Worm (Caenorhabditis elegans) whole organism, early embryonic: ENCODE measurements around the gene pgp-12.
A peak's percentile ranks its signal among the peaks of the same experiment; 100 is the strongest.

Source experiments
- B0310.2 ChIP-seq: sonication (generic microtip); optimal IDR thresholded peaks from 2 replicates; lab custom pipeline; 2016; ENCODE audit warnings: mild to moderate bottlenecking, missing genetic modification characterization, missing compliant biosample characterization
- F13C5.2 ChIP-seq: sonication (generic microtip); optimal IDR thresholded peaks from 2 replicates; lab custom pipeline; 2017; ENCODE audit warnings: mild to moderate bottlenecking, missing genetic modification characterization, inconsistent platforms, missing compliant biosample characterization
- aly-1 ChIP-seq: sonication (generic microtip); optimal IDR thresholded peaks from 2 replicates; lab custom pipeline; 2016; ENCODE audit warnings: missing genetic modification characterization, missing compliant biosample characterization
- ama-1 ChIP-seq: fragments of 150-350 bp; optimal IDR thresholded peaks from 2 replicates; lab custom pipeline; 2014
- ceh-13 ChIP-seq: fragments of 200-800 bp; sonication (Bioruptor generic); optimal IDR thresholded peaks from 2 replicates; lab custom pipeline; 2018; ENCODE audit warnings: mild to moderate bottlenecking, missing genetic modification characterization, missing compliant biosample characterization
- ceh-36 ChIP-seq: sonication (generic microtip); optimal IDR thresholded peaks from 2 replicates; lab custom pipeline; 2016; ENCODE audit warnings: missing genetic modification characterization, inconsistent platforms, missing compliant biosample characterization
- ets-7 ChIP-seq: sonication (generic microtip); optimal IDR thresholded peaks from 2 replicates; lab custom pipeline; 2016; ENCODE audit warnings: missing genotype, missing genetic modification characterization, missing compliant biosample characterization
- flt-1 ChIP-seq: fragments of 200-800 bp; sonication (Bioruptor generic); IDR thresholded peaks from 2 replicates; pipeline ENCODE4 v1.3.6; 2022; ENCODE audit warnings: missing genetic modification characterization, missing compliant biosample characterization
- hmbx-1 ChIP-seq: sonication (generic microtip); optimal IDR thresholded peaks from 2 replicates; lab custom pipeline; 2016; ENCODE audit warnings: mild to moderate bottlenecking, missing genetic modification characterization, missing compliant biosample characterization
- hmg-4 ChIP-seq: fragments of 200-800 bp; sonication (Bioruptor generic); optimal IDR thresholded peaks from 2 replicates; lab custom pipeline; 2018; ENCODE audit warnings: mild to moderate bottlenecking, missing genetic modification characterization, missing compliant biosample characterization
- hnd-1 ChIP-seq: sonication (generic microtip); optimal IDR thresholded peaks from 2 replicates; lab custom pipeline; 2016; ENCODE audit warnings: missing genetic modification characterization, missing compliant biosample characterization
- pes-1 ChIP-seq: fragments of 200-800 bp; sonication (Bioruptor generic); IDR thresholded peaks from 2 replicates; pipeline ENCODE4 v1.3.6; 2022; ENCODE audit warnings: missing genetic modification reagents, missing genetic modification characterization, missing compliant biosample characterization
- scrt-1 ChIP-seq: fragments of 200-800 bp; sonication (Bioruptor generic); IDR thresholded peaks from 2 replicates; pipeline ENCODE4 v1.3.6; 2022; ENCODE audit warnings: missing genetic modification characterization, missing compliant biosample characterization
- sea-1 ChIP-seq: fragments of 200-800 bp; sonication (Bioruptor generic); conservative IDR thresholded peaks from 2 replicates; pipeline ENCODE4 v1.3.6; 2022; ENCODE audit warnings: missing genetic modification characterization, missing compliant biosample characterization
- tbx-11 ChIP-seq: fragments of 200-800 bp; sonication (Bioruptor generic); IDR thresholded peaks from 2 replicates; pipeline ENCODE4 v1.3.6; 2022; ENCODE audit warnings: missing genetic modification characterization, missing compliant biosample characterization
- tbx-37 ChIP-seq: fragments of 200-800 bp; sonication (Bioruptor generic); conservative IDR thresholded peaks from 2 replicates; pipeline ENCODE4 v1.3.6; 2022; ENCODE audit warnings: missing genetic modification reagents, missing genetic modification characterization, missing compliant biosample characterization
- tra-4 ChIP-seq: sonication (generic microtip); optimal IDR thresholded peaks from 2 replicates; lab custom pipeline; 2017; ENCODE audit warnings: missing genetic modification characterization, missing compliant biosample characterization

pgp-12 gene

DNA sequence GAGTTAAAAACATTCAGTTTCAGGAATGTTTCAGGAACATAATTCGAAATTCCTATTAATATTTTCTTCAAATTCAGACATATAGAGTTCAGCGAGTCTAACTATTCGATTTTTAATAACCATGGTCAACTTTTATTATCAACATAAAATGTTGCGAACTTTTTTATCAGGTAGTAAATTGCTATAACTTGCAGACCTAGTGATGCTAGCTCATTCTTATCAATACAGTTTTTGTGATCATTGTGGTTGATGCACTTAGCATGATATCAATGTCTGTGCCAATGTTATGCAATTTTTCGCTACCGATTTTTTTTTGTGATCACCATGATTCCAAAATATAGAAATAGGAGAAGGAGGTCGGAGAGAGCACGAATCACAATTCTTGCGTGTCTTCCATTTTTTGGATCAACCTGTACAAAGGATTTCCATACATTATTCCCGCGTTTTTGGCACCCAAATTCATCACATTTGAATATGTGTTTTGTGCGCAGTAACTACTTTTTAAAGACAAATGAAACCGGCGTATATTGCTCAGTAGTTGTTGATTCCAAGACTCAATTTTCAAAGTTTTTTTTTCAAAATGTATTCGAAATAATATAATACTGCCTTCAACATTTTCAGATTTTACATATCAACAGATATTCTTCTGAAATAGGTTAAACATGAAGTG is at the start of gene pgp-12:
Gene pgp-12, plus strand, starts transcription at position 620 of the 670 bp plus-strand sequence.
- TF ChIP-seq F13C5.2 (tag; lab: Kevin White, UChicago) (no peak), B0310.2 (tag; lab: Kevin White, UChicago) (no peak), scrt-1 (GFP tag; lab: Robert Waterston, UW) (no peak), ama-1 (lab: Kevin White, UChicago) (no peak), ets-7 (tag; lab: Kevin White, UChicago) (no peak), hmbx-1 (no peak), ceh-13 (GFP tag; lab: Kevin White, UChicago) (no peak), pes-1 (GFP tag; lab: Robert Waterston, UW) (no peak), hnd-1 (tag; lab: Kevin White, UChicago) (no peak), flt-1 (GFP tag; lab: Robert Waterston, UW) (no peak), ceh-36 (no peak), tbx-37 (GFP tag; lab: Robert Waterston, UW) (no peak), sea-1 (GFP tag; lab: Robert Waterston, UW) (no peak)

DNA sequence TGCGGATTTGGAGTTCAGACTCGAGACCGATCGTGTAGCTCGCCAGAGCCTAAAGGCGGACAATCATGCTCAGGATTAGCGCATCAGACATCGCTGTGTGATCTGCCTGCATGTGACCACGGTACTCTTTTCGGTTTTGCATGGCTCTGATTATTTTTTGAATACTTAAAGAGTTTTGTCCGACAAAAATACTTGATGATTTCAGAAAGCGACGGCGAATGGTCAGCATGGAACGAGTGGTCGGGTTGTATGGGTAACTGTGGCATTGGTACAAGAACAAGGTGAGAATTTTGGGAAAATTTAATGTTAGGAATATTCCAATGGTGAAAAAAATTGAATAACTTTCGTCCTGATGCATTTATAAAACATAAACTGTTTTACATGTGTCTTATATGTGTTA is 44.1 kb upstream of the pgp-12 start:
- no peak for TF ChIP-seq pes-1 (GFP tag; lab: Robert Waterston, UW)
- TF ChIP-seq sea-1 (GFP tag; lab: Robert Waterston, UW) = no peak
- TF ChIP-seq ceh-36 = no peak
- TF ChIP-seq flt-1 (GFP tag; lab: Robert Waterston, UW) = no peak
- no peak for TF ChIP-seq hmbx-1
- TF ChIP-seq scrt-1 (GFP tag; lab: Robert Waterston, UW) = no peak
- no peak for TF ChIP-seq hmg-4 (GFP tag; lab: Kevin White, UChicago)

DNA sequence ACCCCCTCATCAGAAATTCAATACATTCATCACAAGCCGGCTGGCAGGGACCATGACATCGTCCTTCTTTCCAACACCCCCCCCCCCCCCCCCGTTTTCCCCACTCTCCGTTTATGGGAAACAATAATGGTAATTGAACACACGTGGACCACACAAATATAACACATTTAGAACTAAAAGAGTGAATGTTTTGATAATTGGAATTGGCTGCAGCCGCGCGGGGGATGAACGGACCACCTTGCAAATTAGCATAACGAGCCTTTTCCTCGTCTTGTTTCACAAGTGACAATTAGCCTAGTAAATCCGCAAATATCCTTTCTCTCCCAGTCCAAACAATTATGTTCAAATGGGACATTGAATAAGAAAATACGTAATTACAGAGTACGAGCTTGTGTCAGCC is 43.0 kb upstream of the pgp-12 start:
- TF ChIP-seq ceh-36 (peak; percentile 10), hmg-4 (GFP tag; lab: Kevin White, UChicago) (peak; percentile 59), hnd-1 (tag; lab: Kevin White, UChicago) (no peak)

DNA sequence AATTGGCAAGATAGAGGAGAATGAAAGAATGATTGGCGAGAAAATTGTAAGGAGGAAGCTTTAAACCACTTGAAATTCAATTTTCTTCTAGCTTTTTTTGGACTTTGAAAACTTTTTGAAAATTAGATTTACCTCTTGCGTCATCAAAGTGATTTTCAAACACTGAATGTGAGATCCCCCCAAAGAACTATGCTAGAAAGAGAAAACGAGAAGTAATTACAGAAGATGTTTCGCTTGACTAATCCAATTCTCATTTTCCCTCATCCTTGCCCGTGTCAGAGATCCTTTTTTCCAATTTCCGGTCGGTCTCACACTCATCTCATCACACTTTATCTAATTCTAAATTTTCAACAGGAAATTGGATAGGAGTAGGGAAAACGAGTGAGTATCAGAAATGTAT is 41.7 kb upstream of the pgp-12 start:
- TF ChIP-seq B0310.2 (tag; lab: Kevin White, UChicago) = no peak
- no peak for TF ChIP-seq F13C5.2 (tag; lab: Kevin White, UChicago)
- no peak for TF ChIP-seq tra-4 (tag; lab: Kevin White, UChicago)
- TF ChIP-seq aly-1 (tag; lab: Kevin White, UChicago) = no peak

DNA sequence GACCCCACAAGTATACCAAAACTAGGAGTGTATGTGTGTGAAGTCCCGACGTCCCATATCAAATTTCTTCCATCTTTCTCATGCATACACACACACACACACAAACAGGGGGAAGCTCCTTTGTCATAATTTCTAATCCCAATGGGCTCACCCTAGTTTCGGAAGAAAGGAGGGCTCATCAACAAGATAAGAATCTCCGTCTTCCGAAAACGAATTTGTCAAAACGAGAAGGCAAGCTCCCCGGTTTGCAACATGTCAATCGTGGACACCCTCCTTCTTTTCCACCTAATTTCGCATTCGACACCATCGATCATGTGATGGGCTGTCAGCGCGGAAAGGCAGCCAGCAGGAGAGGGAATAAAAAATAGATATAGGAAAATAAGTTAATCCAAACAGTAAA is 41.3 kb upstream of the pgp-12 start:
- TF ChIP-seq scrt-1 (GFP tag; lab: Robert Waterston, UW) (no peak), sea-1 (GFP tag; lab: Robert Waterston, UW) (no peak), pes-1 (GFP tag; lab: Robert Waterston, UW) (no peak), hmg-4 (GFP tag; lab: Kevin White, UChicago) (no peak), B0310.2 (tag; lab: Kevin White, UChicago) (no peak), ceh-36 (no peak), ceh-13 (GFP tag; lab: Kevin White, UChicago) (no peak), hnd-1 (tag; lab: Kevin White, UChicago) (no peak), hmbx-1 (no peak), F13C5.2 (tag; lab: Kevin White, UChicago) (no peak), tbx-37 (GFP tag; lab: Robert Waterston, UW) (no peak), flt-1 (GFP tag; lab: Robert Waterston, UW) (no peak), tbx-11 (GFP tag; lab: Robert Waterston, UW) (no peak), ama-1 (lab: Kevin White, UChicago) (no peak), aly-1 (tag; lab: Kevin White, UChicago) (no peak), tra-4 (tag; lab: Kevin White, UChicago) (no peak), ets-7 (tag; lab: Kevin White, UChicago) (no peak)

DNA sequence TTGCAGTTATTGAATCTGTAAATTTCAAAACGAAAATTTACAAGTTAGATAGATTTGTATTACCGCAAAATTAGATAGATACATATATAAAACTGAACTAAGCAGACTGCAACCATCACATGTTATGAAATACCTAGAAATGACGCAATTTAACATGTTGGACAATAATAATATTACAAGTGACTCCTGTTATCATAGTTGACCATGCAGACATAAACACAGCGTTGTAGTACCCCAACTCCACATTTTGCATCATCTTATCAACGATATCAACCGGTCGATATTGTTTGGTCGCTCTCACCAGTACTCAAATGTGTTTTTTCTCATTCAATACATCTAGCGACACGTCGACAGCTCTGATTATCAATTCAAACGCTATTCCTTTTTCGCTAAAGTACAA is 40.3 kb upstream of the pgp-12 start, which contains the start of gene ugt-50:
Gene ugt-50, plus strand, starts transcription at position 268 of the 400 bp plus-strand sequence.
- TF ChIP-seq ceh-13 (GFP tag; lab: Kevin White, UChicago) (no peak), B0310.2 (tag; lab: Kevin White, UChicago) (no peak), hmg-4 (GFP tag; lab: Kevin White, UChicago) (no peak), flt-1 (GFP tag; lab: Robert Waterston, UW) (no peak), F13C5.2 (tag; lab: Kevin White, UChicago) (no peak), tbx-37 (GFP tag; lab: Robert Waterston, UW) (no peak), ama-1 (lab: Kevin White, UChicago) (no peak), ets-7 (tag; lab: Kevin White, UChicago) (no peak), tra-4 (tag; lab: Kevin White, UChicago) (no peak), tbx-11 (GFP tag; lab: Robert Waterston, UW) (no peak)

DNA sequence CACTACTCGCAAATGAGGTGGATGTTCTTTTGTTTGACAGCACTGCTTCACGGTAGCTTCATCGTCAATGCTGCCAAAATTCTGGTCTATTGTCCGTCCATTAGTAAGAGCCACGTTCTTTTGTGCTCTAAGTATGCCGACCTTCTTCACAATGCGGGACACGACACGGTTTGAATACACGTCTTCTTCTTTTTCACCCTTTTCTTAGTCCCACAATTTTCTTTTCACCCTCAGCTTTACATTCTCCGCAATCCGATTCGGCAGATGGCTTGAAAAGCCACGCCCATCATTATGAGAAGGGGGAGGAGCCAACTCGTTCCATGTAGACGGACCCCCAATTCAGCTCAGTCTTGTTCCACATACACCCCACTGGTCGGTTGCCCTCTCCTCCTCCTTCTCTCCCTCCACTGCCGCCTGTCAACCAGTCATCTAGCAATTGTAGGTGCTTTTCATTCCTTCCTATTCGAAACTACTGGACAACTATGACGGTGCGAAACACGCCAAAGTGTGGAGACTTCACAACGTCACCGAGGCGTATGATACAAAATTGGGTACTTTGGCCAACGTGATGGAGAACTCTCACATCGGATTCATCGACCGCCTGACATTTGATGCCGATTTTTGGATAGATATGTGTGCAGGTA is 39.7 kb upstream of the pgp-12 start:
- TF ChIP-seq scrt-1 (GFP tag; lab: Robert Waterston, UW) = 0 out of 2 replicates have a peak, but pooled peaks have one; percentile 39
- TF ChIP-seq hmg-4 (GFP tag; lab: Kevin White, UChicago) = peak; percentile 66
- TF ChIP-seq sea-1 (GFP tag; lab: Robert Waterston, UW) = no peak
- peak; percentile 18; the same call in 1 of the 2 replicates for TF ChIP-seq pes-1 (GFP tag; lab: Robert Waterston, UW)
- TF ChIP-seq ama-1 (lab: Kevin White, UChicago) = peak; percentile 96
- no peak for TF ChIP-seq B0310.2 (tag; lab: Kevin White, UChicago)
- TF ChIP-seq tbx-11 (GFP tag; lab: Robert Waterston, UW) = 0 out of 2 replicates have a peak, but pooled peaks have one; percentile 34
- TF ChIP-seq aly-1 (tag; lab: Kevin White, UChicago) = peak; percentile 71
- peak; percentile 63 for TF ChIP-seq F13C5.2 (tag; lab: Kevin White, UChicago)
